Fruit fly (Drosophila melanogaster): ENCODE data around the gene Vml.

The Vml gene

dm6 chrX:2321900-2322555, 46.4 kb downstream of the Vml start (continued):
- peak; percentile 53; the same call in 1 of the 3 replicates for TF ChIP-seq Optix (GFP tag; IDR thresholded peaks at IDR 0.05)
- TF ChIP-seq gcm (GFP tag; optimal IDR thresholded peaks at IDR 0.05): no peak
- TF ChIP-seq fru (optimal IDR thresholded peaks at IDR 0.05): no peak
- no peak for TF ChIP-seq Opbp (GFP tag; IDR thresholded peaks at IDR 0.05; ENCODE audit: partially characterized antibody)
- no peak for TF ChIP-seq insv (GFP tag; optimal IDR thresholded peaks at IDR 0.05)
- TF ChIP-seq so (GFP tag; IDR thresholded peaks at IDR 0.05): no peak
- peak; percentile 27 for TF ChIP-seq tio (GFP tag; optimal IDR thresholded peaks at IDR 0.05)
- peak; percentile 77 for TF ChIP-seq CG2120 (GFP tag; optimal IDR thresholded peaks at IDR 0.05)
- TF ChIP-seq Vsx1 (GFP tag; optimal IDR thresholded peaks at IDR 0.05): no peak
- no peak for TF ChIP-seq tna (GFP tag; IDR thresholded peaks at IDR 0.05; ENCODE audit: partially characterized antibody)
- TF ChIP-seq gcm2 (GFP tag; optimal IDR thresholded peaks at IDR 0.05): no peak
- no peak for TF ChIP-seq D19A (tag; optimal IDR thresholded peaks at IDR 0.05)
- no peak for TF ChIP-seq CG10147 (GFP tag; optimal IDR thresholded peaks at IDR 0.05)
- TF ChIP-seq Atf6 (GFP tag; IDR thresholded peaks at IDR 0.05): peak; percentile 45; the same call in 1 of the 2 replicates
- TF ChIP-seq CG15073 (GFP tag; optimal IDR thresholded peaks at IDR 0.05): no peak
- TF ChIP-seq CG32767 (GFP tag; IDR thresholded peaks at IDR 0.05): 0 out of 2 replicates have a peak, but pooled peaks have one; percentile 19
- TF ChIP-seq CrebB (tag; optimal IDR thresholded peaks at IDR 0.05): no peak
- TF ChIP-seq MESR4 (GFP tag; optimal IDR thresholded peaks at IDR 0.05): no peak
- TF ChIP-seq pfk (GFP tag; optimal IDR thresholded peaks at IDR 0.05): no peak
- peak; percentile 39 for TF ChIP-seq mam (GFP tag; optimal IDR thresholded peaks at IDR 0.05)
- TF ChIP-seq Rfx (GFP tag; IDR thresholded peaks at IDR 0.05): peak; percentile 56; the same call in 1 of the 2 replicates
- no peak for TF ChIP-seq trem (tag; optimal IDR thresholded peaks at IDR 0.05)
- no peak for TF ChIP-seq Ravus (GFP tag; IDR thresholded peaks at IDR 0.05)
- no peak for TF ChIP-seq pzg (GFP tag; optimal IDR thresholded peaks at IDR 0.05)
- TF ChIP-seq CG18011 (GFP tag; optimal IDR thresholded peaks at IDR 0.05): no peak
- no peak for TF ChIP-seq BEAF-32 (GFP tag; optimal IDR thresholded peaks at IDR 0.05)
- TF ChIP-seq ken (GFP tag; IDR thresholded peaks at IDR 0.05): peak; percentile 75
- TF ChIP-seq p53 (GFP tag; optimal IDR thresholded peaks at IDR 0.05): no peak
- peak; percentile 36 for TF ChIP-seq CG18619 (GFP tag; optimal IDR thresholded peaks at IDR 0.05)
- no peak for TF ChIP-seq Bgb (GFP tag; IDR thresholded peaks at IDR 0.05; ENCODE audit: partially characterized antibody)
- peak; percentile 0 for TF ChIP-seq jumu (GFP tag; optimal IDR thresholded peaks at IDR 0.05)
- no peak for TF ChIP-seq CG15479 (GFP tag; optimal IDR thresholded peaks at IDR 0.05)
- TF ChIP-seq Hand (GFP tag; optimal IDR thresholded peaks at IDR 0.05): no peak
- TF ChIP-seq HLH54F (GFP tag; optimal IDR thresholded peaks at IDR 0.05): peak; percentile 24
- TF ChIP-seq Fer1 (GFP tag; optimal IDR thresholded peaks at IDR 0.05): peak; percentile 37
- TF ChIP-seq ap (GFP tag; IDR thresholded peaks at IDR 0.05): peak; percentile 50; the same call in 1 of the 2 replicates
- TF ChIP-seq zen2 (GFP tag; IDR thresholded peaks at IDR 0.05; ENCODE audit: partially characterized antibody): no peak
- TF ChIP-seq CG33557 (GFP tag; optimal IDR thresholded peaks at IDR 0.05): no peak
- no peak for TF ChIP-seq CG13424 (tag; optimal IDR thresholded peaks at IDR 0.05)
- TF ChIP-seq E2f1 (GFP tag; IDR thresholded peaks at IDR 0.05): 0 out of 2 replicates have a peak, but pooled peaks have one; percentile 34
- no peak for TF ChIP-seq TFAM (GFP tag; optimal IDR thresholded peaks at IDR 0.05)
- TF ChIP-seq CG18476 (GFP tag; optimal IDR thresholded peaks at IDR 0.05): peak; percentile 0
- no peak for TF ChIP-seq lov (optimal IDR thresholded peaks at IDR 0.05)
- 0 out of 3 replicates have a peak, but pooled peaks have one; percentile 56 for TF ChIP-seq lov (GFP tag; IDR thresholded peaks at IDR 0.05)
- TF ChIP-seq ind (GFP tag; optimal IDR thresholded peaks at IDR 0.05): peak; percentile 37
- peak; percentile 8 for TF ChIP-seq eyg (GFP tag; optimal IDR thresholded peaks at IDR 0.05)
- TF ChIP-seq wdn (GFP tag; IDR thresholded peaks at IDR 0.05): 0 out of 2 replicates have a peak, but pooled peaks have one; percentile 23
- peak; percentile 57 for TF ChIP-seq CG9932 (GFP tag; IDR thresholded peaks at IDR 0.05)
- no peak for TF ChIP-seq vnd (GFP tag; IDR thresholded peaks at IDR 0.05; ENCODE audit: partially characterized antibody)
- 0 out of 3 replicates have a peak, but pooled peaks have one; percentile 47 for TF ChIP-seq Dbx (GFP tag; IDR thresholded peaks at IDR 0.05)

All from whole organism, embryonic.